Fruit fly (Drosophila melanogaster) whole organism, embryonic: Measurements from ENCODE around the gene CG15539.
A peak's percentile ranks its signal among the peaks of the same experiment; 100 is the strongest.

ENCODE experiments used
- Asciz ChIP-seq: fragments of 200-800 bp; sonication (Bioruptor generic); optimal IDR thresholded peaks from 2 replicates; lab custom pipeline; 2017; ENCODE audit warnings: missing biosample characterization, mild to moderate bottlenecking, missing genetic modification characterization, missing genetic modification reagents
- C15 ChIP-seq: fragments of 200-800 bp; sonication (Bioruptor generic); IDR thresholded peaks from 3 replicates; pipeline ENCODE4 v1.3.6; 2022; ENCODE audit warnings: missing biosample characterization, missing genetic modification characterization
- CG11085 ChIP-seq: fragments of 200-800 bp; sonication (Bioruptor generic); IDR thresholded peaks from 2 replicates; pipeline ENCODE4 v1.3.6; 2022; ENCODE audit warnings: missing biosample characterization, missing genetic modification characterization
- CG12104 ChIP-seq: fragments of 200-800 bp; sonication (Bioruptor generic); optimal IDR thresholded peaks from 3 replicates; lab custom pipeline; 2016; ENCODE audit warnings: missing biosample characterization, missing genetic modification characterization
- CG12219 ChIP-seq: fragments of 200-800 bp; sonication (Bioruptor generic); optimal IDR thresholded peaks from 3 replicates; lab custom pipeline; 2018; ENCODE audit warnings: missing biosample characterization, mild to moderate bottlenecking, missing genetic modification characterization
- CG13296 ChIP-seq: fragments of 200-800 bp; sonication (Bioruptor generic); optimal IDR thresholded peaks from 3 replicates; lab custom pipeline; 2018; ENCODE audit warnings: missing biosample characterization, mild to moderate bottlenecking, missing genetic modification characterization
- CG15269 ChIP-seq: fragments of 200-800 bp; sonication (Bioruptor generic); optimal IDR thresholded peaks from 2 replicates; lab custom pipeline; 2018; ENCODE audit warnings: missing biosample characterization, mild to moderate bottlenecking, missing genetic modification characterization, moderate library complexity
- CG15696 ChIP-seq: fragments of 200-800 bp; sonication (Bioruptor generic); optimal IDR thresholded peaks from 2 replicates; lab custom pipeline; 2019; ENCODE audit warnings: missing biosample characterization, mild to moderate bottlenecking, missing genetic modification characterization, moderate library complexity
- CG16779 ChIP-seq: fragments of 200-800 bp; sonication (Bioruptor generic); IDR thresholded peaks from 2 replicates; pipeline ENCODE4 v1.3.6; 2022; ENCODE audit warnings: missing biosample characterization, missing genetic modification characterization
- CG30020 ChIP-seq: fragments of 200-800 bp; optimal IDR thresholded peaks from 2 replicates; lab custom pipeline; 2019; ENCODE audit warnings: missing biosample characterization, mild to moderate bottlenecking, missing genetic modification characterization, moderate library complexity
- CG4328 ChIP-seq: fragments of 200-800 bp; sonication (Bioruptor generic); optimal IDR thresholded peaks from 3 replicates; lab custom pipeline; 2017; ENCODE audit warnings: missing biosample characterization, missing genetic modification reagents, missing genetic modification characterization
- CG4360 ChIP-seq: fragments of 200-800 bp; sonication (Bioruptor generic); IDR thresholded peaks from 2 replicates; pipeline ENCODE4 v1.3.6; 2022; ENCODE audit warnings: missing biosample characterization, missing genetic modification characterization
- CG4707 ChIP-seq: fragments of 200-800 bp; sonication (Bioruptor generic); optimal IDR thresholded peaks from 2 replicates; lab custom pipeline; 2018; ENCODE audit warnings: missing biosample characterization, mild to moderate bottlenecking, missing genetic modification characterization, moderate library complexity
- CG5180 ChIP-seq: fragments of 200-800 bp; sonication (Bioruptor generic); optimal IDR thresholded peaks from 3 replicates; lab custom pipeline; 2017; ENCODE audit warnings: missing biosample characterization, missing genetic modification characterization, mild to moderate bottlenecking, moderate library complexity, missing genetic modification reagents
- CG6254 ChIP-seq: fragments of 200-800 bp; sonication (Bioruptor generic); optimal IDR thresholded peaks from 3 replicates; lab custom pipeline; 2017; ENCODE audit warnings: mild to moderate bottlenecking, missing biosample characterization, missing genetic modification reagents, missing genetic modification characterization
- CG7372 ChIP-seq: fragments of 200-800 bp; sonication (Bioruptor generic); IDR thresholded peaks from 2 replicates; pipeline ENCODE4 v1.3.6; 2022; ENCODE audit warnings: missing biosample characterization, missing genetic modification characterization
- CG7786 ChIP-seq: fragments of 200-800 bp; sonication (Bioruptor generic); optimal IDR thresholded peaks from 2 replicates; lab custom pipeline; 2016; ENCODE audit warnings: missing biosample characterization, missing genetic modification characterization
- CG7963 ChIP-seq: fragments of 200-800 bp; sonication (Bioruptor generic); IDR thresholded peaks from 3 replicates; pipeline ENCODE4 v1.3.6; 2022; ENCODE audit warnings: missing biosample characterization, missing genetic modification characterization; ENCODE audit not compliant: partially characterized antibody
- CG7987 ChIP-seq: fragments of 200-800 bp; sonication (Bioruptor generic); optimal IDR thresholded peaks from 2 replicates; lab custom pipeline; 2018; ENCODE audit warnings: missing biosample characterization, mild to moderate bottlenecking, missing genetic modification characterization, moderate library complexity
- CG8290 ChIP-seq, 3 experiments: fragments of 200-800 bp; sonication (Bioruptor generic); optimal IDR thresholded peaks; 2 replicates each; lab custom pipeline; 2016 to 2019; ENCODE audit warnings: missing biosample characterization in 3 of 3, missing genetic modification characterization in 3 of 3, mild to moderate bottlenecking in 2 of 3, moderate library complexity in 1 of 3
- CG9797 ChIP-seq: fragments of 200-800 bp; sonication (Bioruptor generic); optimal IDR thresholded peaks from 3 replicates; lab custom pipeline; 2018; ENCODE audit warnings: missing biosample characterization, mild to moderate bottlenecking, missing genetic modification characterization
- CHES-1-like ChIP-seq: fragments of 200-800 bp; sonication (Bioruptor generic); optimal IDR thresholded peaks from 2 replicates; lab custom pipeline; 2016; ENCODE audit warnings: missing biosample characterization, missing genetic modification characterization
- CoRest ChIP-seq: fragments of 200-800 bp; sonication (Bioruptor generic); optimal IDR thresholded peaks from 3 replicates; lab custom pipeline; 2018; ENCODE audit warnings: missing biosample characterization, mild to moderate bottlenecking, missing genetic modification characterization, moderate library complexity
- Gug ChIP-seq: fragments of 200-800 bp; sonication (Bioruptor generic); IDR thresholded peaks from 4 replicates; pipeline ENCODE4 v1.3.6; 2022; ENCODE audit warnings: missing biosample characterization, missing genetic modification characterization
- HLHmδ ChIP-seq: fragments of 200-800 bp; sonication (Bioruptor generic); optimal IDR thresholded peaks from 2 replicates; lab custom pipeline; 2018; ENCODE audit warnings: missing biosample characterization, mild to moderate bottlenecking, missing genetic modification characterization, moderate library complexity
- Hey ChIP-seq: fragments of 200-800 bp; sonication (Bioruptor generic); optimal IDR thresholded peaks from 3 replicates; lab custom pipeline; 2018; ENCODE audit warnings: missing biosample characterization, mild to moderate bottlenecking, missing genetic modification characterization
- Hsf ChIP-seq: fragments of 200-800 bp; sonication (Bioruptor generic); optimal IDR thresholded peaks from 3 replicates; lab custom pipeline; 2016; ENCODE audit warnings: missing biosample characterization, missing genetic modification characterization
- Jarid2 ChIP-seq: fragments of 200-800 bp; sonication (Bioruptor generic); optimal IDR thresholded peaks from 3 replicates; lab custom pipeline; 2017; ENCODE audit warnings: mild to moderate bottlenecking, missing biosample characterization, missing genetic modification reagents, missing genetic modification characterization
- Kr ChIP-seq: fragments of 200-800 bp; sonication (Bioruptor generic); optimal IDR thresholded peaks from 2 replicates; lab custom pipeline; 2017; ENCODE audit warnings: missing biosample characterization, mild to moderate bottlenecking, missing genetic modification characterization
- Opbp ChIP-seq: fragments of 200-800 bp; sonication (Bioruptor generic); IDR thresholded peaks from 3 replicates; pipeline ENCODE4 v1.3.6; 2022; ENCODE audit warnings: missing biosample characterization, missing genetic modification characterization; ENCODE audit not compliant: partially characterized antibody
- Sin3A ChIP-seq: fragments of >200 bp; optimal IDR thresholded peaks from 2 replicates; lab custom pipeline; 2018
- Six4 ChIP-seq: fragments of 200-800 bp; sonication (Bioruptor generic); optimal IDR thresholded peaks from 2 replicates; lab custom pipeline; 2016; ENCODE audit warnings: missing biosample characterization, missing genetic modification characterization
- abd-A ChIP-seq: fragments of 200-800 bp; sonication (Bioruptor generic); optimal IDR thresholded peaks from 3 replicates; lab custom pipeline; 2019; ENCODE audit warnings: missing biosample characterization, mild to moderate bottlenecking, missing genetic modification characterization, moderate library complexity
- ap ChIP-seq: fragments of 200-800 bp; sonication (Bioruptor generic); IDR thresholded peaks from 2 replicates; pipeline ENCODE4 v1.3.6; 2022; ENCODE audit warnings: missing biosample characterization, missing genetic modification characterization
- bab2 ChIP-seq: fragments of 200-800 bp; sonication (Bioruptor generic); optimal IDR thresholded peaks from 2 replicates; lab custom pipeline; 2016; ENCODE audit warnings: missing biosample characterization, missing genetic modification characterization
- bigmax ChIP-seq: fragments of 200-800 bp; sonication (Bioruptor generic); optimal IDR thresholded peaks from 2 replicates; lab custom pipeline; 2018; ENCODE audit warnings: missing biosample characterization, mild to moderate bottlenecking, missing genetic modification characterization
- exex ChIP-seq: fragments of 200-800 bp; sonication (Bioruptor generic); optimal IDR thresholded peaks from 4 replicates; lab custom pipeline; 2018; ENCODE audit warnings: missing biosample characterization, mild to moderate bottlenecking, missing genetic modification characterization, moderate library complexity
- fd102C ChIP-seq: fragments of 200-800 bp; sonication (Bioruptor generic); optimal IDR thresholded peaks from 2 replicates; lab custom pipeline; 2018; ENCODE audit warnings: missing biosample characterization, mild to moderate bottlenecking, missing genetic modification characterization, moderate library complexity
- h ChIP-seq: fragments of >200 bp; optimal IDR thresholded peaks from 2 replicates; lab custom pipeline; 2017
- hbn ChIP-seq: fragments of 200-800 bp; sonication (Bioruptor generic); IDR thresholded peaks from 2 replicates; pipeline ENCODE4 v1.3.6; 2022; ENCODE audit warnings: missing biosample characterization, missing genetic modification characterization; ENCODE audit not compliant: partially characterized antibody
- jing ChIP-seq: fragments of 200-800 bp; sonication (Bioruptor generic); optimal IDR thresholded peaks from 2 replicates; lab custom pipeline; 2018; ENCODE audit warnings: missing biosample characterization, mild to moderate bottlenecking, missing genetic modification characterization
- maf-S ChIP-seq: fragments of 200-800 bp; sonication (Bioruptor generic); optimal IDR thresholded peaks from 2 replicates; lab custom pipeline; 2016; ENCODE audit warnings: missing biosample characterization, missing genetic modification characterization
- mirr ChIP-seq: fragments of 200-800 bp; sonication (Bioruptor generic); optimal IDR thresholded peaks from 3 replicates; lab custom pipeline; 2018; ENCODE audit warnings: missing biosample characterization, mild to moderate bottlenecking, missing genetic modification characterization
- pan ChIP-seq, 4 experiments: fragments of >200 bp in 3 of 4; fragments of 200-800 bp in 1 of 4; sonication (Bioruptor generic) in 1 of 4; optimal IDR thresholded peaks in 3 of 4; IDR thresholded peaks in 1 of 4; 2 replicates each; pipeline versions ENCODE4 v1.3.6 to Lab custom; 2017 to 2022; ENCODE audit warnings: missing biosample characterization in 2 of 4, missing genetic modification characterization in 2 of 4, mixed read lengths in 1 of 4
- run ChIP-seq: fragments of 200-800 bp; sonication (Bioruptor generic); optimal IDR thresholded peaks from 3 replicates; lab custom pipeline; 2018; ENCODE audit warnings: missing biosample characterization, mild to moderate bottlenecking, missing genetic modification characterization
- scrt ChIP-seq: fragments of 200-800 bp; sonication (Bioruptor generic); optimal IDR thresholded peaks from 2 replicates; lab custom pipeline; 2018; ENCODE audit warnings: missing biosample characterization, mild to moderate bottlenecking, missing genetic modification characterization, moderate library complexity
- sob ChIP-seq: fragments of 200-800 bp; sonication (Bioruptor generic); IDR thresholded peaks from 2 replicates; pipeline ENCODE4 v1.3.6; 2022; ENCODE audit warnings: missing biosample characterization, missing genetic modification characterization
- sug ChIP-seq: fragments of 200-800 bp; optimal IDR thresholded peaks from 2 replicates; lab custom pipeline; 2019; ENCODE audit warnings: missing biosample characterization, mild to moderate bottlenecking, missing genetic modification characterization, moderate library complexity
- usp ChIP-seq: fragments of >200 bp; optimal IDR thresholded peaks from 2 replicates; lab custom pipeline; 2017; ENCODE audit warnings: missing biosample characterization, missing genetic modification characterization
- zen2 ChIP-seq: fragments of 200-800 bp; sonication (Bioruptor generic); IDR thresholded peaks from 3 replicates; pipeline ENCODE4 v1.3.6; 2022; ENCODE audit warnings: missing biosample characterization, missing genetic modification characterization; ENCODE audit not compliant: partially characterized antibody

CG15539 gene

dm6 chr3R:30540196-30540595 is 34.4 kb downstream of the CG15539 start:
- TF ChIP-seq pan (optimal IDR thresholded peaks at IDR 0.05; lab: Kevin White, UChicago) (no peak), pan (GFP tag; optimal IDR thresholded peaks at IDR 0.05 in 1 of 2, IDR thresholded peaks at IDR 0.05 in 1 of 2) (peak in 1 of 2 experiments; percentile 94), CG12104 (GFP tag; lab: Kevin White, UChicago) (peak; percentile 88), sob (GFP tag; lab: Robert Waterston, UW) (peak; percentile 96), Gug (GFP tag; lab: Robert Waterston, UW) (peak; percentile 93), ap (GFP tag; lab: Robert Waterston, UW) (peak; percentile 90), Asciz (GFP tag; lab: Kevin White, UChicago) (peak; percentile 92), CG7963 (GFP tag; lab: Robert Waterston, UW) (no peak), CG7786 (GFP tag; lab: Kevin White, UChicago) (peak; percentile 94), CG15269 (tag; lab: Kevin White, UChicago) (peak; percentile 95), CG4360 (peak; percentile 66), Sin3A (lab: Kevin White, UChicago) (no peak), abd-A (tag; lab: Kevin White, UChicago) (peak; percentile 82), h (lab: Kevin White, UChicago) (no peak), usp (GFP tag; lab: Kevin White, UChicago) (no peak), CG30020 (tag; lab: Kevin White, UChicago) (no peak), run (tag; lab: Kevin White, UChicago) (peak; percentile 74), mirr (GFP tag; lab: Kevin White, UChicago) (peak; percentile 92), hbn (GFP tag; lab: Robert Waterston, UW) (no peak), Six4 (GFP tag; lab: Kevin White, UChicago) (peak; percentile 93), jing (GFP tag; lab: Kevin White, UChicago) (peak; percentile 79), maf-S (peak; percentile 93), CG6254 (GFP tag; lab: Kevin White, UChicago) (peak; percentile 84), Hsf (peak; percentile 93), CG11085 (peak; percentile 87), bab2 (GFP tag; lab: Kevin White, UChicago) (peak; percentile 95), CG7372 (peak; percentile 90), CoRest (peak; percentile 92), Kr (no peak), CG8290 (GFP tag; optimal IDR thresholded peaks at IDR 0.05; lab: Kevin White, UChicago) (peak; percentile 78), CG8290 (tag; optimal IDR thresholded peaks at IDR 0.05; lab: Kevin White, UChicago) (peak in 1 of 2 experiments; percentile 91), scrt (peak; percentile 87), CG7987 (GFP tag; lab: Kevin White, UChicago) (peak; percentile 86), Jarid2 (GFP tag; lab: Kevin White, UChicago) (peak; percentile 66), bigmax (GFP tag; lab: Kevin White, UChicago) (no peak), Opbp (no peak), C15 (peak; percentile 82; the same call in 2 of the 3 replicates), CG4328 (peak; percentile 85), CG13296 (GFP tag; lab: Kevin White, UChicago) (peak; percentile 91), sug (peak; percentile 87), fd102C (peak; percentile 39), exex (tag; lab: Kevin White, UChicago) (peak; percentile 70), CG4707 (GFP tag; lab: Kevin White, UChicago) (peak; percentile 71), CG16779 (GFP tag; lab: Robert Waterston, UW) (peak; percentile 88), Hey (tag; lab: Kevin White, UChicago) (peak; percentile 77), HLHmδ (GFP tag; lab: Kevin White, UChicago) (no peak), CHES-1-like (GFP tag; lab: Kevin White, UChicago) (peak; percentile 89), zen2 (GFP tag; lab: Robert Waterston, UW) (no peak), CG9797 (GFP tag; lab: Kevin White, UChicago) (no peak), CG15696 (tag; lab: Kevin White, UChicago) (peak; percentile 63), CG12219 (GFP tag; lab: Kevin White, UChicago) (peak; percentile 89), CG5180 (GFP tag; lab: Kevin White, UChicago) (peak; percentile 84)
